Worm (Caenorhabditis elegans): Measurements from ENCODE around the gene chil-27.

DNA sequence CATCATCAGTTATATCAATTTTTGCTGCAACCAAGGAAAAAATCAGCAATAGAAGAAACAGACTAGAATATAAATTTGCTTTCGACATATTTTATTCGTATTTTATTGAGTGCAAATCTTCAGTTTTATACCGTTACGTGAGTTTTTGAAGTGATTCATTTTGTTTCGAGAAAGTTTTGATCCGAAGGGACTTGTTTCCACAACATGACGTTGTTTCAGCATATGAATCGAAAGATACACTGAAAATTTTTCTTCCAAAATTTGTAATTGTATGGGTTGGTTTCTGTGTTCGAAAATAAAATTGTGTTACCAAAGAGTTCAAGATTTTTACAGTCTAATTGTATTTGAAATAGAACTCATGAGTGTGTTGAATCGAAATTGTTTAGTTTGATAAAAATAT is 2.3 kb downstream of the chil-27 start, which contains the start of gene T19H5.7:
- TF ChIP-seq dmd-6 (GFP tag; IDR thresholded peaks at IDR 0.05) (no peak), ZK546.5 (tag; optimal IDR thresholded peaks at IDR 0.05) (no peak), dmd-8 (GFP tag; IDR thresholded peaks at IDR 0.05) (no peak), lsy-2 (tag; optimal IDR thresholded peaks at IDR 0.05) (no peak), nhr-48 (tag; optimal IDR thresholded peaks at IDR 0.05) (no peak), ceh-28 (tag; optimal IDR thresholded peaks at IDR 0.05) (no peak), nhr-77 (tag; optimal IDR thresholded peaks at IDR 0.05) (no peak), dpl-1 (GFP tag; optimal IDR thresholded peaks at IDR 0.05) (no peak), nhr-25 (tag; optimal IDR thresholded peaks at IDR 0.05; ENCODE audit: borderline replicate concordance, insufficient read depth) (no peak), unc-62 (GFP tag; optimal IDR thresholded peaks at IDR 0.05 in 1 of 2) (no peak), unc-62 (tag; optimal IDR thresholded peaks at IDR 0.05) (no peak), nhr-237 (tag; optimal IDR thresholded peaks at IDR 0.05) (no peak), Y105C5A.15 (GFP tag; IDR thresholded peaks at IDR 0.05) (no peak)
